Fruit fly (Drosophila melanogaster) whole organism: Measurements from ENCODE around the gene haf.

Source experiments
- CG8478 ChIP-seq: fragments of >200 bp; optimal IDR thresholded peaks from 2 replicates; lab custom pipeline; 2018; ENCODE audit warnings: inconsistent platforms
- Dll ChIP-seq: fragments of >200 bp; optimal IDR thresholded peaks from 2 replicates; lab custom pipeline; 2017
- EcR ChIP-seq, 2 experiments: fragments of >200 bp; optimal IDR thresholded peaks; 2 replicates each; lab custom pipeline; 2017; ENCODE audit warnings: missing biosample characterization in 2 of 2, missing genetic modification characterization in 2 of 2, missing genetic modification reagents in 2 of 2
- pan ChIP-seq: fragments of >200 bp; optimal IDR thresholded peaks from 2 replicates; lab custom pipeline; 2017
- psq ChIP-seq: fragments of >200 bp; optimal IDR thresholded peaks from 2 replicates; lab custom pipeline; 2017
- usp ChIP-seq: fragments of >200 bp; optimal IDR thresholded peaks from 2 replicates; lab custom pipeline; 2017; ENCODE audit warnings: missing biosample characterization, missing genetic modification characterization, mixed read lengths

The haf gene

DNA sequence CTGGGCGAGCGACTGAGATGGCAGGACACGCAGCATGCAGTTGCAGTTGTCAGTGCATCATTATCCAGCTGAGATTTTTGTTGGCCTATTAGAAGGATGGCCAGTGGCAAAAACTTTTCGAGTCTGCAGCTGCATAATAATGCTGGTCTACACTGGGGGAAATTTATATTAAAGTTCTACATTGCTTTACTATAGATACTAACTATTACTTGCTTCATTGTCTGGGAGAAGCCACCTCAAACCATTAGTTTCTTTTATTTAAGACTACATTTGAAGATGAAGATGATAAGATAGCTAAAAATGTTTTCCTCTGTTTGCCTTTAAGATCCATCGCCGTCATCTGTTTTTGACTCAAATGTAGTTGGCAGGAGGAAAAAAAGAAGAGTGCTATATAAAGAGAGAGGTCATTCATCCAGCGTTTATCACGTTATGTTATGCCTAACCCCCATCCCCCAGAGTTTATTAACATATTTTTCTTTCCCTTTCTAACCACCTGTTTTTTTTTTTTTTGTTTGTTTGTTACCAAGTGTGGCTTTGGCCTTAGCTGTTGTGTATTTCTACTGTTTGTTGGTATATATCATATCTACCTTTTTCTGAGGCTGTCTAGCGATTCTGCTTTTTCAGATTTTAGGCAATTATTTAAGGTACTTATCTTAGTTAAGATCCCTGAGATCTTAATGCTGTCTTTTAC lies 5.0 kb downstream of the haf start:
- TF ChIP-seq EcR (GFP tag; optimal IDR thresholded peaks at IDR 0.05; lab: Kevin White, UChicago), result peak in 1 of 2 experiments; percentile 1
- no peak for TF ChIP-seq pan (lab: Kevin White, UChicago)
- TF ChIP-seq Dll (lab: Kevin White, UChicago), result no peak

DNA sequence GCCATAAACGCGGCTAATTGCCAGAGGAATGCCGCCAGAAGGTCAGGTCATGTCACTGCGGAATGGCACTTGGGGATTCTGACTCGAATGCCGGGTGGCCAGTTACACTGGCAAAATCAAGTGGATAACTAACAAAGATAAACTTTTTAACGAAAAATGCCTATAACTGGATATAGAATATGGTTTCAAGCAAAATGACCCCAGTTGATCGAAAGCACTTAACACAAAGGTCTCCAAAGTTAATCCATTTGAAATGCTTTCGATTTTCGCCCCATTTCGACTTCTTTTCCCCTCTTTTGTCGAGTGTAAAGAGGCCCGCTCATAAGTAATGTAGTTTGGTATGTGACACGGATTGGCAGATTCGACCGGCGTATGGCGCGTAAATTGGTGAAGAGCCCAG lies 13.7 kb downstream of the haf start:
- no peak for TF ChIP-seq CG8478 (lab: Kevin White, UChicago)
- no peak for TF ChIP-seq Dll (lab: Kevin White, UChicago)
- TF ChIP-seq pan (lab: Kevin White, UChicago), result no peak
- no peak for TF ChIP-seq usp (GFP tag; lab: Kevin White, UChicago)
- TF ChIP-seq psq (lab: Kevin White, UChicago), result no peak
- TF ChIP-seq EcR (GFP tag; optimal IDR thresholded peaks at IDR 0.05; lab: Kevin White, UChicago), result no peak

DNA sequence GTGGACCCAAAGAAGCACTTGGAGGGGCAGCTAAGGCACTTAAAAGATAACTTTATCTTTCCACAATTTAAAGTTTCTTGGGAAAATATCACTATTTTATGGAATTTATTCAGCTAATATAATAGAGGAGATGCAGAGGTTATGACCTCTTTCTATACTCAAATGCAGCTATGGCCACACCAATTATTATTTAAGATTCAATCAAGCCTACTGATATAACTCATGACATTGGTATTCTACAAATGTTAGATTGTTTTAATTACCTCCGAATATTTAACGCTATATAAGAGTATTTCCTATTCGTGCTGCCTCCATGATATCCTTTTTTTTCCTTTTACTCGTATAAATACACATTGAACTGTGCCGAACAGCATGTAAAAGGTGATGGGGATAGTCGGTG lies 19.1 kb downstream of the haf start:
- no peak for TF ChIP-seq Dll (lab: Kevin White, UChicago)
- no peak for TF ChIP-seq pan (lab: Kevin White, UChicago)
- TF ChIP-seq CG8478 (lab: Kevin White, UChicago), result no peak
- TF ChIP-seq usp (GFP tag; lab: Kevin White, UChicago), result no peak
- TF ChIP-seq psq (lab: Kevin White, UChicago), result no peak
- TF ChIP-seq EcR (GFP tag; optimal IDR thresholded peaks at IDR 0.05; lab: Kevin White, UChicago), result no peak

DNA sequence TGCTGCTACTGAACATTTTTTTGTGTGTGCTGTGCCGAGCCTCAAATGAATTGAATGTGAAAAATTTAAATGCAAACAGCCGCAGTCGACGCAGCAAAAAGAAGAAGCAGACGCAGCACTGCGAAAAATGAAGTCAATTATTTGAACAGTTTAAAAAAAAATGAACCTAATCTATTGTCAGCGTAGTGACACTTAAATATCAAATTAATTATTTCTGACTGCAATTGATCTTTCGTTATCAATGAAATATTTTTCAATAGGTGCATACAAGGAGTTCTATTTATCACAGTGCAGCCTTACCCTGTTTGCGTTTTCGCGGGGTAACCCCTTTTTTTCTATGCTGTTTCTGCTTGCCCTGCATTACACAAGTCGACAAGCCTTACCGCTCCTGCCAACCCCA lies 20.7 kb downstream of the haf start:
- TF ChIP-seq pan (lab: Kevin White, UChicago) (no peak), Dll (lab: Kevin White, UChicago) (no peak), usp (GFP tag; lab: Kevin White, UChicago) (no peak), psq (lab: Kevin White, UChicago) (no peak), CG8478 (lab: Kevin White, UChicago) (no peak), EcR (GFP tag; optimal IDR thresholded peaks at IDR 0.05; lab: Kevin White, UChicago) (no peak)

DNA sequence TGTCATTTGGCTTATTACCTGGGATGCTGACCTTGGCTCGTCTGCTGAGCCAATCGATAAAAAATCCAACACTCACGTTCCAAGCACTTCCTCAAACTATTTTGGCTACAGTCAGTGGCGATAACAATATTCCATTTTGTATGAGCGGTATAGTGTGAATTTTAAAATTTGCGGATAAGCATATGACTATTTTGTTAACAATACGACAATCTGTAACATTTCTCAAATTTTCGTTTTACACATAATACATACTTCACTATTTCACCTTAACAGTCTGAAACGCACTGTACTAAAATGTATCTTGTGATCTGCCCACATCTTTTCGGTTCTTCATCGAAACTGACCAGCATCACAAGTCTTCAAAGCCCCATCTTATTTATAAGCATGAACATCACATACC lies 24.3 kb downstream of the haf start:
- TF ChIP-seq psq (lab: Kevin White, UChicago) (no peak), CG8478 (lab: Kevin White, UChicago) (no peak), Dll (lab: Kevin White, UChicago) (no peak), usp (GFP tag; lab: Kevin White, UChicago) (no peak), EcR (GFP tag; optimal IDR thresholded peaks at IDR 0.05; lab: Kevin White, UChicago) (no peak), pan (lab: Kevin White, UChicago) (no peak)

DNA sequence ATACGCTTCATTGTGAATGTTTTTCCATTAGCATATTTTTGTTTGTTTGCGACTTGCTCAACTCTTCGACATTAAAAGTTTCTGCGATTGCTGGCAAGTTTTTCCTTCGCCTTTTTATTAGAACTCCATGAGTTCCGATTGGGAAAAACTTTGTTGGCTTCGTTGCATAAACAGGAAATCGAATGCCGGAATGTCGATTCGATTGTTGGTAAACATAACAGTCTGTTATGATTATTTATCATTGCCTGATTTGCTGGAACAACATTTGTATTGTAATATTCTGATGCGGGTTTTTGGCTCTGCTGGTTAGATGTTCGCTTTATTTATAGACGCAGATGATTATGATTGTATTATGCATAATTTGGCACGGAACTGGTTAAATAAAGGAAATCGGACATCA lies 24.9 kb downstream of the haf start:
- TF ChIP-seq pan (lab: Kevin White, UChicago), result no peak
- TF ChIP-seq psq (lab: Kevin White, UChicago), result no peak
- TF ChIP-seq Dll (lab: Kevin White, UChicago), result no peak
- no peak for TF ChIP-seq EcR (GFP tag; optimal IDR thresholded peaks at IDR 0.05; lab: Kevin White, UChicago)
- TF ChIP-seq usp (GFP tag; lab: Kevin White, UChicago), result no peak

DNA sequence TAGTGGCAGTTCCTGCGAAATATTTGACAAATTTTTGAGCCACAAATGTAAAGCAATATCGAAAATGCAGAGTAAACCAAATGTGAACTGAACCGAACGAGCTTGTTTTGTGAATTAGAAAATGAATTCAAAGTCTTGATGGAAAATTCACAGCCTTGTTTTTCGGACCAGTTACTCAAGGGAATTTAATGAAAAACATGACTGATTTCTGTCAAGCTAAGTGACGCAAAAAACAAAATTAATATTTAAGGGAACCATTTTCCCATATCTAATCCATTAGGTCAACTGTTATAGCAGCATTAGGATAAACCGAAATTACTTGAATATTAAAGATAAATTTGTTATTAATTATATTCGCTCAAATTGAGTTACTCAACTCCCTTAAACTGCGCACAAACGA lies 32.1 kb downstream of the haf start, which contains the start of gene nis:
nis (minus strand) TSS at position 101 of the 400 bp plus-strand sequence.
- TF ChIP-seq Dll (lab: Kevin White, UChicago) (no peak), psq (lab: Kevin White, UChicago) (no peak), pan (lab: Kevin White, UChicago) (no peak), usp (GFP tag; lab: Kevin White, UChicago) (no peak), EcR (GFP tag; optimal IDR thresholded peaks at IDR 0.05; lab: Kevin White, UChicago) (no peak)

DNA sequence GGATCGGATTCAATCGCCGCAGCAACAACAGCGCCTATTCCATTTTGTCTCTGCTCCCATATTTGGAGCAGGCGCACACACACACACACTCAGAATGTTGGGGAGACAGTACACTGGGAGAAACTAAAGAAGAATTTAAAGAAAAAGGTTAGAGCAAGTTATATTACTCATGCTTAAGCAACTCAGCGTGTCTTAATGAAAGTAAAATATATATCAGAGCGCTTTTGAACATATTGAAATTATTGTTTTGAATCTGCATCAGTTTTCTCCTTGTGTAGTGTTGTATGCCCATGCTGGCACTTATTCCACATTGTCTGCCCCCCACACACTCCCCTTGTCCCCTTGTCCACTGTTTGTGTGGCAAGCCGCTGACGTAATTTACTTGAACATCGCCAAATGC lies 35.2 kb downstream of the haf start:
- no peak for TF ChIP-seq CG8478 (lab: Kevin White, UChicago)

DNA sequence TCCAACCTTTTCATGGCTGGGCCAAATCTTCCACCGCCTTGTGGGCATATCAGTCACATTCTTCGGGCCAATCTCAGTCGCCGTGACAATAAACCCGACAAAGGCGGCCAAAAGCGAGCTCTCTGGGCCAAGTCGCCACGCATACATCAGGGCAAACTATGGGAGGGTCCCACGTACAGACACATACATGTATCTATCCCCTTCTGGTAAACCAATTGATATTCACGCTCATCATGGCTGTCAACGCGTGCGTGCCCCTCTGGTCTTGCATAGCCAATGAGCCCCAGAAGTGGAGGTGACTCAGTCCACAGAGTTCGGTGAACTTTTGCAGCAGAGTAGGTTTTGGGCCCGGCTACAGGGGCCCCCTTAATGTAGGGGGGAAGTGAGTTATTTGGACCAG lies 41.8 kb downstream of the haf start:
- no peak for TF ChIP-seq pan (lab: Kevin White, UChicago)
- TF ChIP-seq CG8478 (lab: Kevin White, UChicago), result no peak
- TF ChIP-seq EcR (GFP tag; optimal IDR thresholded peaks at IDR 0.05; lab: Kevin White, UChicago), result peak in 1 of 2 experiments; percentile 74

DNA sequence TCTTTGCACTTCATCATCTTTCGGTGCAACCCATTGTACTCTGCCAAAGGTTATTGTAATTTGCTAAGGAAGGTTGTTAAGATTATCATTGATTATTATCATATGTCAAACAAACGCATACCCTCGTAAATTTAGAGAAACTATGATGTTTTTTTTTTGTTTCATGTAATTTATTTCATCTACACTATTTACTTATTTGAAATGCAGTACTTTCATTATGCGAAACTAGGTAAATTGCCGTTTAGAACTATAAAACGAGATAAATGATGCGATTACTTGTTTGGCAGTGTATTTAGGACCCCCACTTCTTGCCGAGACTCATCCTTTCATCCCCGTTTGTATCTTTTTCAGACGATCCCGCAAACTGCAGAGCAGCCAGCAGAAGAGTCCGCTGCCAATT lies 48.9 kb downstream of the haf start:
- TF ChIP-seq EcR (GFP tag; optimal IDR thresholded peaks at IDR 0.05; lab: Kevin White, UChicago) (no peak), pan (lab: Kevin White, UChicago) (no peak), CG8478 (lab: Kevin White, UChicago) (no peak), Dll (lab: Kevin White, UChicago) (no peak), usp (GFP tag; lab: Kevin White, UChicago) (no peak), psq (lab: Kevin White, UChicago) (no peak)

DNA sequence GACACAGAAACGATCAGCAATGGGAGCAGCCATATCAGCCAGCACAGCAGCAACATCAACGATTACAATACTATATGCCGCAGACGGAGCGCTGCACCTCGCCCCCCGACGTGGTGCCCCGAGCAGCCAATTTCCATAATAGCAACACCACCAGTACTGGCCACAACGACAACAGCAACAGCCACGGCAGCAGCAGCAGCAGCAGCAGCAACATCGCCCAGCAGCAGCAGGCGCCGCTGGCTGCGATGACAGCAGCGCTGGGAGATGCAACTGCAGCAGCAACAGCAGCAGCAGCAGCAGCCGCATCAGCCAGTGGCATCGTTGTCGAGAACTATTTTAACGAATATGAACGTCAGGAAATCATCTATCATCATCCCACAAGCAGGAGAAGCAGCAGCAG lies 51.8 kb downstream of the haf start:
- TF ChIP-seq pan (lab: Kevin White, UChicago) (no peak), CG8478 (lab: Kevin White, UChicago) (no peak), EcR (GFP tag; optimal IDR thresholded peaks at IDR 0.05; lab: Kevin White, UChicago) (no peak), usp (GFP tag; lab: Kevin White, UChicago) (no peak), psq (lab: Kevin White, UChicago) (no peak), Dll (lab: Kevin White, UChicago) (no peak)

DNA sequence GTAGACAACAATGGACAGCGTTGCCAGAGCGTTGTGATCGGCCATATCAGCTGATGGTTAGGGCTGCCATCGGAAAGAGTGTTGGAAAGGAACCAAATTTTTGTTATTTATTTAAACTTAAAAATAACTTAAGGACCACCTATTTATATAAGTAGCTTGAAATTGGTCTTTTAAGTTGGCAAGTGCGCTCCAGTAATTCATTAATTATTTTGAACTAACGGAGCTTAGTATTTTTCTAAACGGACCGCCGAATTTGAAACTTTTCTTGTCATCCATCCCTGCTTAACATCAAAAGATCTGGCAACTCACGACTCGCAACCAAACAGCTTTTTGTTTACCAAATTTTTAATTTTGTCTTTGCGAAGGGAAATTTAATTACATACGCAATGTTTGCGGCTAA lies 56.2 kb downstream of the haf start, which contains the start of the genes Rab3GAP1 and CG14352:
Rab3GAP1 (minus strand) TSS at position 36 of the 400 bp plus-strand sequence.
CG14352 (plus strand) TSS at position 289 of the 400 bp plus-strand sequence.
- TF ChIP-seq EcR (GFP tag; optimal IDR thresholded peaks at IDR 0.05; lab: Kevin White, UChicago) (no peak), Dll (lab: Kevin White, UChicago) (no peak)
